Fruit fly (Drosophila melanogaster): Measurements from ENCODE around the gene pdm2.

Gene pdm2

dm6 chr2L:12689281-12689765 lies 32.4 kb downstream of the pdm2 start:
- TF ChIP-seq Sp1 (GFP tag; optimal IDR thresholded peaks at IDR 0.05) (no peak), brk (GFP tag; optimal IDR thresholded peaks at IDR 0.05) (no peak), woc (GFP tag; optimal IDR thresholded peaks at IDR 0.05) (no peak)

DNA sequence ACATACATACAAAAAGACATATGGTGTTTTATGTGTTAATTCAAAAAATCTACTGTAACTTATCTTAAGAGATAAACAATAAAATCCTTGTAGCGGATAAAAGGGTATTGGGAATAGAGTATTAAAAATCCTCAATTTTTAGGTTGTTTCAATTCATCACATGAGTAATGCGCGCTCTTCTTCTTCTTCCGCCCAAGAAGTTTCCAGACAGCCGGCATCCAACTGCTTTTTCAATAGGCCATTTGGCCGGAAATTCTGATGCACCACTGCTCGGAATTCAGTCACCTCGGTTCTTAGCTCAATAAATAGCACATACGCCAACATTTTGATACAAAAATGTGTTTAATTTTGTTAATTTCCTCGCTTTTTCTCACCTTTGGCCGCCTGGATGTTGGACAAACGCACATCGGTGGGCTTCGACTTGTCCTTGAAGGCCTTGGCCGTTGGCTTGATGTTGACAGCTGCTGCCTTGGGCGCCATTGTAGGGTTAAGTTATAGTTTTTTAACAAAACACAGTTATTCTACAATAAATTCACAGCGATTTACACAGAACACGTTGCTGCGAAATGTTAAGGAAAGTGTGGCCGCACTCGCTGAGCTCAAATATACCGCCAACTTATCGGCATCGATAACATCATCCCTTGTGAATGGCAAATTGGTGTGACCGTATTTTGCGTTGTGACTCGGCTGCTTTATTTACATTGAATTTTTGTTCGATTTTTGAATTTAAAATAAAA lies 35.5 kb downstream of the pdm2 start, which contains the start of the genes CCT4 and CG6153:
TSS of gene CCT4 (minus strand) at position 592 of the 737 bp plus-strand sequence.
TSS of gene CG6153 (plus strand) at position 651 of the 737 bp plus-strand sequence.
- peak; percentile 35 for TF ChIP-seq Myc (optimal IDR thresholded peaks at IDR 0.05)
- no peak for TF ChIP-seq CrebA (GFP tag; optimal IDR thresholded peaks at IDR 0.05; ENCODE audit: borderline replicate concordance)

DNA sequence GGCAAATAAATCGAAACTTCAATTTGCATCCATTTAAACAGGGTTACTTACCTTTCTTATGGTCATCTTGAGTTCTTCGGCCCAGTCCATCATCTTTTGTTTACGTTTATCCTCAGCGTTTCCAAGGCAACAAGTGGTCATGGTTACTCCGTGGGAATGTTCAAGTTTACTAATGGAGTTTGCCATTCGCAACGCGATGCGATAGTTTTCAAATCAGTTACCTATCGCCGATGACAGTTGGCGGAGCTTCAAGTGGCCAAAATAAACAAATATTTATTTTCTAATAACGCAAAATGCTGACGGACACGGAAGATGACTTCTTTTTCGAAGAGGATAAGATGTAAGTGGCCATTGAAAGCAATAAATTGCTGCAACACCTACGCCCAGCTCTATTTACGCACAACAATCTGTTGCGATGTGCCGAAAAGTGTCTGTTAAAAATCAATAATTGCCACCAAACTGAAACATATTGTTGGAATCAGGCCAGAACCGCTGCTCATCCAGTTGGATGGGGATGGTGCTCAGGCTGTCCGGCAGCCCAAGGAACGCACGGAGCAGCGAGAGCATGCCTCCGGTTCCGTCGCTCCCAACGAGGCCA lies 38.0 kb downstream of the pdm2 start, which contains the start of the genes IFT43 and PICK1:
TSS of gene IFT43 (minus strand) at position 166 of the 598 bp plus-strand sequence.
TSS of gene PICK1 (plus strand) at position 211 of the 598 bp plus-strand sequence.
- TF ChIP-seq pan (optimal IDR thresholded peaks at IDR 0.05) = no peak
- TF ChIP-seq Vsx2 (GFP tag; optimal IDR thresholded peaks at IDR 0.05; ENCODE audit: partially characterized antibody) = no peak
- peak; percentile 16 for TF ChIP-seq Hr83 (GFP tag; optimal IDR thresholded peaks at IDR 0.05; ENCODE audit: poor library complexity, severe bottlenecking)

dm6 chr2L:12697223-12697622 lies 40.3 kb downstream of the pdm2 start, which contains the start of gene CG5781:
Gene CG5781, minus strand, starts transcription at chr2L:12697323.
- TF ChIP-seq Sp1 (GFP tag; optimal IDR thresholded peaks at IDR 0.05) (no peak), CG32264 (GFP tag; optimal IDR thresholded peaks at IDR 0.05) (no peak), usp (GFP tag; optimal IDR thresholded peaks at IDR 0.05) (no peak), sv (GFP tag; optimal IDR thresholded peaks at IDR 0.05) (no peak), GATAd (GFP tag; optimal IDR thresholded peaks at IDR 0.05) (no peak), brk (GFP tag; optimal IDR thresholded peaks at IDR 0.05) (no peak), Abd-B (GFP tag; optimal IDR thresholded peaks at IDR 0.05) (no peak), dl (GFP tag; optimal IDR thresholded peaks at IDR 0.05; ENCODE audit: insufficient read depth in 1 of 2, partially characterized antibody in 2 of 2) (no peak), ey (GFP tag; optimal IDR thresholded peaks at IDR 0.05) (no peak), Dfd (GFP tag; optimal IDR thresholded peaks at IDR 0.05) (no peak), psq (GFP tag; optimal IDR thresholded peaks at IDR 0.05) (no peak), N (GFP tag; optimal IDR thresholded peaks at IDR 0.05) (no peak)

- TF ChIP-seq lola (GFP tag; optimal IDR thresholded peaks at IDR 0.05) = no peak
- TF ChIP-seq HLH106 (tag; optimal IDR thresholded peaks at IDR 0.05) = peak; percentile 56
- peak; percentile 14 for TF ChIP-seq dmrt93B (GFP tag; optimal IDR thresholded peaks at IDR 0.05)
- TF ChIP-seq GATAd (GFP tag; optimal IDR thresholded peaks at IDR 0.05) = no peak
- TF ChIP-seq CrebA (GFP tag; optimal IDR thresholded peaks at IDR 0.05; ENCODE audit: borderline replicate concordance) = no peak
- TF ChIP-seq OdsH (GFP tag; optimal IDR thresholded peaks at IDR 0.05) = no peak
- no peak for TF ChIP-seq dl (GFP tag; optimal IDR thresholded peaks at IDR 0.05; ENCODE audit: insufficient read depth in 1 of 2, partially characterized antibody in 2 of 2)
- TF ChIP-seq sv (GFP tag; optimal IDR thresholded peaks at IDR 0.05) = no peak
- peak; percentile 46 for TF ChIP-seq Sp1 (GFP tag; optimal IDR thresholded peaks at IDR 0.05)
- no peak for TF ChIP-seq rgr (GFP tag; optimal IDR thresholded peaks at IDR 0.05)
- TF ChIP-seq pan (optimal IDR thresholded peaks at IDR 0.05) = no peak
- no peak for TF ChIP-seq Jra (GFP tag; optimal IDR thresholded peaks at IDR 0.05)
- no peak for TF ChIP-seq ey (GFP tag; optimal IDR thresholded peaks at IDR 0.05)
- TF ChIP-seq foxo (GFP tag; optimal IDR thresholded peaks at IDR 0.05) = peak in 1 of 2 experiments; percentile 30
- TF ChIP-seq Dif (GFP tag; optimal IDR thresholded peaks at IDR 0.05; ENCODE audit: partially characterized antibody) = no peak
- TF ChIP-seq psq (GFP tag; optimal IDR thresholded peaks at IDR 0.05) = peak; percentile 12
- TF ChIP-seq Rel (GFP tag; optimal IDR thresholded peaks at IDR 0.05) = no peak
- TF ChIP-seq Rel (tag; optimal IDR thresholded peaks at IDR 0.05) = no peak
- no peak for TF ChIP-seq brk (GFP tag; optimal IDR thresholded peaks at IDR 0.05)
Observed at dm6 chr2L:12700381-12700963, 43.5 kb downstream of the pdm2 start, which contains the start of gene CG17036. Gene CG17036, minus strand, starts transcription at chr2L:12700746.
